Worm (Caenorhabditis elegans) whole organism, late embryonic: Measurements from ENCODE around the gene T01C3.3.
A peak's percentile ranks its signal among the peaks of the same experiment; 100 is the strongest.

Source experiments
- C08G9.2 ChIP-seq: sonication (generic microtip); optimal IDR thresholded peaks from 2 replicates; lab custom pipeline; 2016; ENCODE audit warnings: mild to moderate bottlenecking, missing genetic modification characterization, moderate library complexity, missing compliant biosample characterization
- T23F11.4 ChIP-seq: fragments of 200-800 bp; sonication (Bioruptor generic); optimal IDR thresholded peaks from 2 replicates; lab custom pipeline; 2018; ENCODE audit warnings: mild to moderate bottlenecking, missing genetic modification characterization, missing compliant biosample characterization
- ama-1 ChIP-seq: fragments of 150-350 bp; optimal IDR thresholded peaks from 2 replicates; lab custom pipeline; 2014
- fkh-10 ChIP-seq: fragments of 150-350 bp; optimal IDR thresholded peaks from 2 replicates; lab custom pipeline; 2014; ENCODE audit warnings: missing biosample characterization, missing genetic modification reagents, missing genetic modification characterization
- madf-2 ChIP-seq: sonication (generic microtip); optimal IDR thresholded peaks from 2 replicates; lab custom pipeline; 2017; ENCODE audit warnings: missing genetic modification characterization, missing compliant biosample characterization
- pha-4 ChIP-seq: fragments of 150-350 bp; optimal IDR thresholded peaks from 2 replicates; lab custom pipeline; 2018; ENCODE audit warnings: missing biosample characterization, missing genetic modification reagents, missing genetic modification characterization
- sox-4 ChIP-seq: sonication (generic microtip); optimal IDR thresholded peaks from 2 replicates; lab custom pipeline; 2017; ENCODE audit warnings: mild to moderate bottlenecking, missing genetic modification characterization, inconsistent platforms, missing compliant biosample characterization
- tbx-2 ChIP-seq: sonication (generic microtip); optimal IDR thresholded peaks from 2 replicates; lab custom pipeline; 2016; ENCODE audit warnings: missing genetic modification characterization, missing compliant biosample characterization

DNA sequence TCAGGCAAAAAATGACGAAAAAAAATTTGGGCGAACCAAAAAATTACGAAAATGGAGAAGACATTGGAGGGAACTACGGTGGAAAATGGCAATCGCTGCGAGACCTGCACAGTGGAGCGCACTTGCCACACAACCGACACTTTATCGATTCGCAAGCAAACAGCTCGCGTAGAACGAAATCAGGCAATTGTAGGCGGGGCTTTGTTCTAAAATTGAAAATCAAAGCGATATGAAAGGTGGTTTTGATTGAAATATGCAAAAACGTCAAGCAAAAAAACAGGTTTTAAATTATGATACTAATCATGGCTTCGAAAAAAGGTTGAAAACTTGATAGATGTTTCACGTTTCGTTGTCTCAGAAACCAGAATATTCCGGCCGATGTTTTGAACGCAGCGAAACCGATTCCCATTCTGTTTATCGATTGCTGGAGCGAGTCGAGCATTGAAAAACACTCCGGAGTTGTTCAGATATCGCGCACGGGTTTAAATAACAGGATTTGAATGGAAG is 9.8 kb upstream of the T01C3.3 start, which contains the start of the genes fib-1 and mut-15:
- TF ChIP-seq pha-4 (no peak), C08G9.2 (tag; lab: Kevin White, UChicago) (peak; percentile 97), T23F11.4 (GFP tag; lab: Kevin White, UChicago) (peak; percentile 23), madf-2 (tag; lab: Kevin White, UChicago) (peak; percentile 40), tbx-2 (peak; percentile 98), fkh-10 (no peak), sox-4 (tag; lab: Kevin White, UChicago) (peak; percentile 21), ama-1 (lab: Kevin White, UChicago) (no peak)
